Worm (Caenorhabditis elegans) whole organism, L1 larva: ENCODE results near the gene srm-3.

ENCODE experiments used
- C16A3.4 ChIP-seq: fragments of 150-350 bp; optimal IDR thresholded peaks from 2 replicates; lab custom pipeline; 2014; ENCODE audit warnings: missing biosample characterization, missing genetic modification characterization
- F16B12.6 ChIP-seq: fragments of 150-350 bp; optimal IDR thresholded peaks from 2 replicates; lab custom pipeline; 2014; ENCODE audit warnings: missing biosample characterization, missing genetic modification characterization
- aha-1 ChIP-seq: fragments of 150-350 bp; optimal IDR thresholded peaks from 2 replicates; lab custom pipeline; 2014; ENCODE audit warnings: missing biosample characterization, missing genetic modification characterization
- alr-1 ChIP-seq: fragments of 200-800 bp; sonication (Bioruptor generic); optimal IDR thresholded peaks from 2 replicates; lab custom pipeline; 2018; ENCODE audit warnings: borderline replicate concordance, mild to moderate bottlenecking, missing genetic modification characterization, missing compliant biosample characterization
- ceh-63 ChIP-seq: fragments of 200-800 bp; sonication (Bioruptor generic); optimal IDR thresholded peaks from 2 replicates; lab custom pipeline; 2018; ENCODE audit warnings: mild to moderate bottlenecking, missing genetic modification characterization, missing compliant biosample characterization
- ceh-8 ChIP-seq: fragments of 200-800 bp; sonication (Bioruptor generic); optimal IDR thresholded peaks from 2 replicates; lab custom pipeline; 2018; ENCODE audit warnings: mild to moderate bottlenecking, missing genetic modification characterization, moderate library complexity, missing compliant biosample characterization
- ceh-88 ChIP-seq: fragments of 200-800 bp; sonication (Bioruptor generic); IDR thresholded peaks from 2 replicates; pipeline ENCODE4 v1.3.6; 2022; ENCODE audit warnings: missing genetic modification characterization, missing compliant biosample characterization
- ces-1 ChIP-seq: fragments of 150-350 bp; optimal IDR thresholded peaks from 2 replicates; lab custom pipeline; 2014; ENCODE audit warnings: missing biosample characterization, missing genetic modification reagents, missing genetic modification characterization
- dpl-1 ChIP-seq, 3 experiments: fragments of 150-350 bp in 2 of 3; sonication (generic microtip) in 1 of 3; optimal IDR thresholded peaks; 2 replicates each; lab custom pipeline; 2014 to 2017; ENCODE audit warnings: missing biosample characterization in 3 of 3, missing genetic modification characterization in 3 of 3, missing genetic modification reagents in 3 of 3
- efl-3 ChIP-seq: fragments of 200-800 bp; sonication (Bioruptor generic); optimal IDR thresholded peaks from 2 replicates; lab custom pipeline; 2018; ENCODE audit warnings: mild to moderate bottlenecking, missing genetic modification characterization, missing compliant biosample characterization
- egl-27 ChIP-seq, 2 experiments: fragments of 150-350 bp in 1 of 2; sonication (generic microtip); optimal IDR thresholded peaks; 3 replicates each; lab custom pipeline; 2017 to 2018; ENCODE audit warnings: missing biosample characterization in 2 of 2, missing genetic modification characterization in 2 of 2, missing genetic modification reagents in 2 of 2
- elt-2 ChIP-seq: sonication (generic microtip); optimal IDR thresholded peaks from 2 replicates; lab custom pipeline; 2016; ENCODE audit warnings: missing genetic modification characterization, mild to moderate bottlenecking, inconsistent platforms, missing compliant biosample characterization, missing genetic modification reagents
- elt-3 ChIP-seq, 6 experiments: fragments of 150-350 bp in 1 of 6; sonication (generic microtip); optimal IDR thresholded peaks; 2 replicates each; lab custom pipeline; 2017 to 2018; ENCODE audit warnings: missing biosample characterization in 6 of 6, missing genetic modification characterization in 6 of 6, inconsistent platforms in 1 of 6
- fkh-8 ChIP-seq: sonication (generic microtip); optimal IDR thresholded peaks from 2 replicates; lab custom pipeline; 2016; ENCODE audit warnings: mild to moderate bottlenecking, missing genetic modification characterization, missing compliant biosample characterization
- fos-1 ChIP-seq: fragments of 150-350 bp; optimal IDR thresholded peaks from 2 replicates; lab custom pipeline; 2014; ENCODE audit warnings: missing biosample characterization, missing genetic modification characterization
- grh-1 ChIP-seq: fragments of 200-800 bp; sonication (Bioruptor generic); IDR thresholded peaks from 2 replicates; pipeline ENCODE4 v1.3.6; 2022; ENCODE audit warnings: missing genetic modification reagents, missing genetic modification characterization, missing compliant biosample characterization
- hlh-17 ChIP-seq: fragments of 200-800 bp; sonication (Bioruptor generic); optimal IDR thresholded peaks from 2 replicates; lab custom pipeline; 2018; ENCODE audit warnings: missing genetic modification characterization, mild to moderate bottlenecking, missing compliant biosample characterization, moderate library complexity, borderline replicate concordance
- hlh-4 ChIP-seq: sonication (generic microtip); optimal IDR thresholded peaks from 2 replicates; lab custom pipeline; 2016; ENCODE audit warnings: mild to moderate bottlenecking, missing genetic modification characterization, missing compliant biosample characterization
- hpl-2 ChIP-seq: fragments of 150-350 bp; optimal IDR thresholded peaks from 2 replicates; lab custom pipeline; 2014; ENCODE audit warnings: missing biosample characterization, missing genetic modification reagents, missing genetic modification characterization
- isw-1 ChIP-seq: fragments of 200-800 bp; sonication (Bioruptor generic); IDR thresholded peaks from 2 replicates; pipeline ENCODE4 v1.3.6; 2022; ENCODE audit warnings: missing genetic modification characterization, missing compliant biosample characterization
- lin-35 ChIP-seq, 2 experiments: fragments of 150-350 bp; optimal IDR thresholded peaks; 2 replicates each; lab custom pipeline; 2014; ENCODE audit warnings: missing biosample characterization in 2 of 2, missing genetic modification characterization in 2 of 2, missing genetic modification reagents in 2 of 2
- lin-39 ChIP-seq: fragments of 150-350 bp; optimal IDR thresholded peaks from 2 replicates; lab custom pipeline; 2014; ENCODE audit warnings: missing biosample characterization, missing genetic modification reagents, missing genetic modification characterization
- lir-3 ChIP-seq: sonication (generic microtip); optimal IDR thresholded peaks from 2 replicates; lab custom pipeline; 2016; ENCODE audit warnings: mild to moderate bottlenecking, missing genetic modification characterization, moderate library complexity, missing compliant biosample characterization; ENCODE audit not compliant: poor library complexity
- mab-9 ChIP-seq: fragments of 200-800 bp; sonication (Bioruptor generic); IDR thresholded peaks from 2 replicates; pipeline ENCODE4 v1.3.6; 2022; ENCODE audit warnings: missing genetic modification reagents, missing genetic modification characterization, missing compliant biosample characterization
- mdl-1 ChIP-seq, 2 experiments: fragments of 150-350 bp; optimal IDR thresholded peaks; 2 replicates each; lab custom pipeline; 2014 to 2017; ENCODE audit warnings: missing biosample characterization in 2 of 2, missing genetic modification characterization in 2 of 2, inconsistent platforms in 1 of 2
- nhr-19 ChIP-seq: fragments of 200-800 bp; sonication (Bioruptor generic); conservative IDR thresholded peaks from 2 replicates; pipeline ENCODE4 v1.3.6; 2022; ENCODE audit warnings: missing genetic modification characterization, missing compliant biosample characterization
- nhr-20 ChIP-seq: sonication (generic microtip); optimal IDR thresholded peaks from 2 replicates; lab custom pipeline; 2016; ENCODE audit warnings: mild to moderate bottlenecking, missing genetic modification characterization, missing compliant biosample characterization
- nhr-28 ChIP-seq: fragments of 150-350 bp; optimal IDR thresholded peaks from 2 replicates; lab custom pipeline; 2014; ENCODE audit warnings: missing biosample characterization, missing genetic modification characterization
- nhr-47 ChIP-seq: sonication (generic microtip); optimal IDR thresholded peaks from 2 replicates; lab custom pipeline; 2016; ENCODE audit warnings: mild to moderate bottlenecking, missing genetic modification characterization, moderate library complexity, missing compliant biosample characterization
- nhr-71 ChIP-seq: sonication (generic microtip); optimal IDR thresholded peaks from 2 replicates; lab custom pipeline; 2016; ENCODE audit warnings: mild to moderate bottlenecking, missing genetic modification characterization, moderate library complexity, missing compliant biosample characterization
- nhr-84 ChIP-seq: sonication (generic microtip); optimal IDR thresholded peaks from 2 replicates; lab custom pipeline; 2017; ENCODE audit warnings: missing biosample characterization, missing genetic modification characterization
- nhr-85 ChIP-seq: sonication (generic microtip); peaks from one replicate; lab custom pipeline; 2016; ENCODE audit warnings: missing genetic modification characterization, inconsistent platforms, missing compliant biosample characterization
- pag-3 ChIP-seq: sonication (generic microtip); optimal IDR thresholded peaks from 2 replicates; lab custom pipeline; 2017; ENCODE audit warnings: missing genetic modification characterization, mild to moderate bottlenecking, missing compliant biosample characterization, antibody characterized with exemption, borderline replicate concordance; ENCODE audit not compliant: insufficient read depth
- pax-3 ChIP-seq: fragments of 200-800 bp; sonication (Bioruptor generic); optimal IDR thresholded peaks from 2 replicates; lab custom pipeline; 2018; ENCODE audit warnings: mild to moderate bottlenecking, missing genetic modification characterization, moderate library complexity, missing compliant biosample characterization
- pqm-1 ChIP-seq: sonication (generic microtip); optimal IDR thresholded peaks from 3 replicates; lab custom pipeline; 2017; ENCODE audit warnings: missing biosample characterization, missing genetic modification characterization
- rnt-1 ChIP-seq: sonication (generic microtip); optimal IDR thresholded peaks from 2 replicates; lab custom pipeline; 2016; ENCODE audit warnings: mild to moderate bottlenecking, missing genetic modification characterization, moderate library complexity, missing compliant biosample characterization
- snpc-4 ChIP-seq: fragments of 150-350 bp; optimal IDR thresholded peaks from 2 replicates; lab custom pipeline; 2014; ENCODE audit warnings: missing biosample characterization, missing genetic modification characterization
- sox-4 ChIP-seq: sonication (generic microtip); optimal IDR thresholded peaks from 2 replicates; lab custom pipeline; 2016; ENCODE audit warnings: missing genetic modification characterization, missing compliant biosample characterization
- sup-37 ChIP-seq: fragments of 200-800 bp; sonication (Bioruptor generic); optimal IDR thresholded peaks from 2 replicates; lab custom pipeline; 2018; ENCODE audit warnings: mild to moderate bottlenecking, missing genetic modification characterization, missing compliant biosample characterization
- swsn-7 ChIP-seq: sonication (generic microtip); optimal IDR thresholded peaks from 2 replicates; lab custom pipeline; 2016; ENCODE audit warnings: missing genetic modification characterization, missing compliant biosample characterization
- tbx-2 ChIP-seq: sonication (generic microtip); optimal IDR thresholded peaks from 2 replicates; lab custom pipeline; 2016; ENCODE audit warnings: missing genetic modification characterization, missing compliant biosample characterization
- tlp-1 ChIP-seq: fragments of 150-350 bp; optimal IDR thresholded peaks from 2 replicates; lab custom pipeline; 2014; ENCODE audit warnings: missing biosample characterization, missing genetic modification characterization
- unc-86 ChIP-seq: sonication (generic microtip); optimal IDR thresholded peaks from 2 replicates; lab custom pipeline; 2016; ENCODE audit warnings: missing genetic modification characterization, missing compliant biosample characterization
- unc-98 ChIP-seq: fragments of 200-800 bp; sonication (Bioruptor generic); IDR thresholded peaks from 2 replicates; pipeline ENCODE4 v1.3.6; 2022; ENCODE audit warnings: missing genetic modification characterization, missing compliant biosample characterization
- vab-15 ChIP-seq: sonication (generic microtip); optimal IDR thresholded peaks from 2 replicates; lab custom pipeline; 2017; ENCODE audit warnings: missing genotype, mild to moderate bottlenecking, missing genetic modification characterization, missing compliant biosample characterization
- zip-4 ChIP-seq: fragments of 200-800 bp; sonication (Bioruptor generic); optimal IDR thresholded peaks from 2 replicates; lab custom pipeline; 2018; ENCODE audit warnings: mild to moderate bottlenecking, missing genetic modification characterization, moderate library complexity, missing compliant biosample characterization

srm-3 gene

ce11 chrIV:9671001-9671652 lies 22.3 kb downstream of the srm-3 start (continued):
- TF ChIP-seq hpl-2 (GFP tag; lab: Kevin White, UChicago), result peak; percentile 58
- TF ChIP-seq nhr-71 (tag; lab: Kevin White, UChicago), result peak; percentile 88
- peak in 1 of 2 experiments; percentile 25 for TF ChIP-seq egl-27 (tag; optimal IDR thresholded peaks at IDR 0.05; lab: Kevin White, UChicago)
- TF ChIP-seq rnt-1, result peak; percentile 30
- peak; percentile 46 to 96 for TF ChIP-seq mdl-1 (tag; optimal IDR thresholded peaks at IDR 0.05; lab: Kevin White, UChicago)
- TF ChIP-seq swsn-7 (tag; lab: Kevin White, UChicago), result peak; percentile 43
- no peak for TF ChIP-seq aha-1 (tag; lab: Kevin White, UChicago)
- peak; percentile 54 for TF ChIP-seq pax-3 (tag; lab: Kevin White, UChicago)
- no peak for TF ChIP-seq vab-15 (tag; lab: Kevin White, UChicago)
- TF ChIP-seq elt-3 (tag; optimal IDR thresholded peaks at IDR 0.05; lab: Kevin White, UChicago), result peak in 4 of 6 experiments; percentile 13 to 68 (median 24)
- TF ChIP-seq grh-1 (GFP tag; lab: Robert Waterston, UW), result 0 out of 2 replicates have a peak, but pooled peaks have one; percentile 16

- TF ChIP-seq ces-1 (GFP tag; lab: Kevin White, UChicago) (no peak), lir-3 (no peak), lin-35 (GFP tag; optimal IDR thresholded peaks at IDR 0.05; lab: Kevin White, UChicago) (peak in 1 of 2 experiments; percentile 63), sox-4 (tag; lab: Kevin White, UChicago) (no peak), nhr-47 (tag; lab: Kevin White, UChicago) (peak; percentile 52), ceh-8 (GFP tag; lab: Kevin White, UChicago) (no peak), nhr-19 (GFP tag; lab: Robert Waterston, UW) (peak; percentile 21; the same call in 1 of the 2 replicates), efl-3 (GFP tag; lab: Kevin White, UChicago) (peak; percentile 32), egl-27 (tag; optimal IDR thresholded peaks at IDR 0.05; lab: Kevin White, UChicago) (no peak), nhr-20 (peak; percentile 95), nhr-71 (tag; lab: Kevin White, UChicago) (peak; percentile 83), unc-98 (GFP tag; lab: Robert Waterston, UW) (no peak), isw-1 (no peak), pag-3 (tag; lab: Kevin White, UChicago) (no peak), rnt-1 (no peak), pqm-1 (no peak), fos-1 (tag; lab: Kevin White, UChicago) (no peak), alr-1 (tag; lab: Kevin White, UChicago) (no peak), hpl-2 (GFP tag; lab: Kevin White, UChicago) (no peak), nhr-84 (tag; lab: Kevin White, UChicago) (no peak), lin-39 (tag; lab: Kevin White, UChicago) (no peak), tlp-1 (no peak), mdl-1 (tag; optimal IDR thresholded peaks at IDR 0.05; lab: Kevin White, UChicago) (peak in 1 of 2 experiments; percentile 41), sup-37 (GFP tag; lab: Kevin White, UChicago) (no peak), vab-15 (tag; lab: Kevin White, UChicago) (no peak), F16B12.6 (tag; lab: Kevin White, UChicago) (no peak), nhr-28 (tag; lab: Kevin White, UChicago) (no peak), unc-86 (tag; lab: Kevin White, UChicago) (no peak), swsn-7 (tag; lab: Kevin White, UChicago) (no peak), hlh-4 (tag; lab: Kevin White, UChicago) (no peak), tbx-2 (peak; percentile 35), dpl-1 (GFP tag; optimal IDR thresholded peaks at IDR 0.05; lab: Kevin White, UChicago) (peak in 1 of 3 experiments; percentile 21), ceh-63 (no peak), pax-3 (tag; lab: Kevin White, UChicago) (no peak), fkh-8 (tag; lab: Kevin White, UChicago) (no peak), C16A3.4 (tag; lab: Kevin White, UChicago) (peak; percentile 22), ceh-88 (no peak), hlh-17 (GFP tag; lab: Kevin White, UChicago) (no peak), aha-1 (tag; lab: Kevin White, UChicago) (no peak), nhr-85 (tag; lab: Kevin White, UChicago) (peak; percentile 96), zip-4 (no peak), mab-9 (GFP tag; lab: Robert Waterston, UW) (no peak), snpc-4 (no peak), elt-2 (tag; lab: Kevin White, UChicago) (no peak)
Measured at ce11 chrIV:9672434-9672833, 23.7 kb downstream of the srm-3 start.
